Fruit fly (Drosophila melanogaster) whole organism, wandering third instar larva: Measurements from ENCODE around the gene CG7655.

Experiments used
- Abd-B ChIP-seq: fragments of >200 bp; optimal IDR thresholded peaks from 2 replicates; lab custom pipeline; 2017; ENCODE audit warnings: missing biosample characterization, missing genetic modification characterization
- CG9705 ChIP-seq: fragments of 200-800 bp; sonication (Bioruptor generic); optimal IDR thresholded peaks from 2 replicates; lab custom pipeline; 2018; ENCODE audit warnings: missing biosample characterization, mild to moderate bottlenecking, missing genetic modification characterization
- CrebA ChIP-seq: fragments of 200-800 bp; sonication (Bioruptor generic); optimal IDR thresholded peaks from 2 replicates; lab custom pipeline; 2016; ENCODE audit warnings: missing biosample characterization, mild to moderate bottlenecking, missing genetic modification characterization, borderline replicate concordance
- Dfd ChIP-seq: fragments of >200 bp; optimal IDR thresholded peaks from 2 replicates; lab custom pipeline; 2017; ENCODE audit warnings: missing biosample characterization, missing genetic modification characterization
- Dif ChIP-seq: fragments of 200-275, 200-300 bp; sonication (Bioruptor generic); optimal IDR thresholded peaks from 2 replicates; lab custom pipeline; 2018; ENCODE audit warnings: missing biosample characterization, missing genetic modification characterization; ENCODE audit not compliant: partially characterized antibody
- GATAd ChIP-seq: sonication (Bioruptor generic); optimal IDR thresholded peaks from 2 replicates; lab custom pipeline; 2016; ENCODE audit warnings: missing biosample characterization, missing genetic modification characterization
- HLH106 ChIP-seq: fragments of 200-800 bp; optimal IDR thresholded peaks from 3 replicates; lab custom pipeline; 2019; ENCODE audit warnings: missing biosample characterization, mild to moderate bottlenecking, missing genetic modification characterization, moderate library complexity
- Hnf4 ChIP-seq: fragments of 200-800 bp; sonication (Bioruptor generic); optimal IDR thresholded peaks from 2 replicates; lab custom pipeline; 2016; ENCODE audit warnings: missing biosample characterization, mild to moderate bottlenecking, missing genetic modification characterization
- Hr78 ChIP-seq: fragments of >200 bp; optimal IDR thresholded peaks from 2 replicates; lab custom pipeline; 2017; ENCODE audit warnings: missing biosample characterization, missing genetic modification characterization
- Hr83 ChIP-seq: fragments of 200-300 bp; sonication (Bioruptor generic); optimal IDR thresholded peaks from 2 replicates; lab custom pipeline; 2016; ENCODE audit warnings: missing biosample characterization, mild to moderate bottlenecking, missing genetic modification characterization, moderate library complexity; ENCODE audit not compliant: poor library complexity, severe bottlenecking
- Jra ChIP-seq: sonication (Bioruptor generic); optimal IDR thresholded peaks from 2 replicates; lab custom pipeline; 2016; ENCODE audit warnings: missing biosample characterization, missing genetic modification characterization
- Mio ChIP-seq: sonication (Bioruptor generic); optimal IDR thresholded peaks from 2 replicates; lab custom pipeline; 2016; ENCODE audit warnings: missing biosample characterization, missing genetic modification characterization
- Myc ChIP-seq: fragments of >200 bp; optimal IDR thresholded peaks from 2 replicates; lab custom pipeline; 2017
- N ChIP-seq: fragments of >200 bp; optimal IDR thresholded peaks from 2 replicates; lab custom pipeline; 2018; ENCODE audit warnings: missing biosample characterization, missing external identifiers, missing genetic modification characterization
- OdsH ChIP-seq: fragments of 200-800 bp; sonication (Bioruptor generic); optimal IDR thresholded peaks from 2 replicates; lab custom pipeline; 2016; ENCODE audit warnings: missing biosample characterization, mild to moderate bottlenecking, missing genetic modification characterization
- Rel ChIP-seq, 2 experiments: fragments of 200-800 bp; sonication (Bioruptor generic) in 1 of 2; optimal IDR thresholded peaks; 2 replicates in 1 of 2; 3 replicates in 1 of 2; lab custom pipeline; 2016 to 2019; ENCODE audit warnings: mild to moderate bottlenecking in 2 of 2, missing biosample characterization in 2 of 2, missing genetic modification characterization in 2 of 2, moderate library complexity in 1 of 2
- Sp1 ChIP-seq: fragments of 200-800 bp; sonication (Bioruptor generic); optimal IDR thresholded peaks from 3 replicates; lab custom pipeline; 2019; ENCODE audit warnings: missing biosample characterization, mild to moderate bottlenecking, missing genetic modification characterization, moderate library complexity
- Vsx2 ChIP-seq: fragments of 200-300, 225-300 bp; sonication (Bioruptor generic); optimal IDR thresholded peaks from 2 replicates; lab custom pipeline; 2018; ENCODE audit warnings: missing biosample characterization, missing genetic modification characterization; ENCODE audit not compliant: partially characterized antibody
- brk ChIP-seq: fragments of 200-800 bp; sonication (Bioruptor generic); optimal IDR thresholded peaks from 2 replicates; lab custom pipeline; 2016; ENCODE audit warnings: missing biosample characterization, mild to moderate bottlenecking, missing genetic modification characterization
- dl ChIP-seq, 2 experiments: fragments of 175-275, 200-275 bp in 1 of 2; fragments of 200-275 bp in 1 of 2; sonication (Bioruptor generic); optimal IDR thresholded peaks; lab custom pipeline; 2018; ENCODE audit warnings: mild to moderate bottlenecking in 2 of 2, missing biosample characterization in 2 of 2, missing genetic modification characterization in 2 of 2, moderate library complexity in 2 of 2; ENCODE audit not compliant: partially characterized antibody in 2 of 2, insufficient read depth in 1 of 2
- dmrt93B ChIP-seq: fragments of 200-800 bp; sonication (Bioruptor generic); optimal IDR thresholded peaks from 2 replicates; lab custom pipeline; 2018; ENCODE audit warnings: missing biosample characterization, mild to moderate bottlenecking, missing genetic modification characterization
- ey ChIP-seq: fragments of 200-800 bp; sonication (Bioruptor generic); optimal IDR thresholded peaks from 2 replicates; lab custom pipeline; 2016; ENCODE audit warnings: missing biosample characterization, missing genetic modification characterization
- foxo ChIP-seq, 2 experiments: fragments of 200-800 bp; sonication (Bioruptor generic); optimal IDR thresholded peaks; 2 replicates in 1 of 2; 3 replicates in 1 of 2; lab custom pipeline; 2016 to 2017; ENCODE audit warnings: missing biosample characterization in 2 of 2, missing genetic modification characterization in 2 of 2
- fru ChIP-seq: fragments of 200-800 bp; sonication (Bioruptor generic); optimal IDR thresholded peaks from 3 replicates; lab custom pipeline; 2016; ENCODE audit warnings: missing biosample characterization, mild to moderate bottlenecking, missing genetic modification characterization
- h ChIP-seq: fragments of 200-800 bp; sonication (Bioruptor generic); optimal IDR thresholded peaks from 3 replicates; lab custom pipeline; 2016; ENCODE audit warnings: missing biosample characterization, mild to moderate bottlenecking, missing genetic modification characterization
- jim ChIP-seq: fragments of 175-275, 200-325 bp; sonication (Bioruptor generic); optimal IDR thresholded peaks from 2 replicates; lab custom pipeline; 2016; ENCODE audit warnings: missing biosample characterization, mild to moderate bottlenecking, missing genetic modification characterization
- lola ChIP-seq: fragments of >200 bp; optimal IDR thresholded peaks from 2 replicates; lab custom pipeline; 2017; ENCODE audit warnings: missing biosample characterization, missing genetic modification characterization
- pan ChIP-seq: fragments of >200 bp; optimal IDR thresholded peaks from 2 replicates; lab custom pipeline; 2017
- psq ChIP-seq: fragments of 200-800 bp; sonication (Bioruptor generic); optimal IDR thresholded peaks from 3 replicates; lab custom pipeline; 2017; ENCODE audit warnings: missing biosample characterization, mild to moderate bottlenecking, missing genetic modification characterization, moderate library complexity
- rgr ChIP-seq: fragments of 200-800 bp; sonication (Bioruptor generic); optimal IDR thresholded peaks from 3 replicates; lab custom pipeline; 2016; ENCODE audit warnings: missing biosample characterization, mild to moderate bottlenecking, missing genetic modification characterization
- woc ChIP-seq: sonication (Bioruptor generic); optimal IDR thresholded peaks from 2 replicates; lab custom pipeline; 2016; ENCODE audit warnings: missing biosample characterization, mild to moderate bottlenecking, missing genetic modification characterization

The CG7655 gene

DNA sequence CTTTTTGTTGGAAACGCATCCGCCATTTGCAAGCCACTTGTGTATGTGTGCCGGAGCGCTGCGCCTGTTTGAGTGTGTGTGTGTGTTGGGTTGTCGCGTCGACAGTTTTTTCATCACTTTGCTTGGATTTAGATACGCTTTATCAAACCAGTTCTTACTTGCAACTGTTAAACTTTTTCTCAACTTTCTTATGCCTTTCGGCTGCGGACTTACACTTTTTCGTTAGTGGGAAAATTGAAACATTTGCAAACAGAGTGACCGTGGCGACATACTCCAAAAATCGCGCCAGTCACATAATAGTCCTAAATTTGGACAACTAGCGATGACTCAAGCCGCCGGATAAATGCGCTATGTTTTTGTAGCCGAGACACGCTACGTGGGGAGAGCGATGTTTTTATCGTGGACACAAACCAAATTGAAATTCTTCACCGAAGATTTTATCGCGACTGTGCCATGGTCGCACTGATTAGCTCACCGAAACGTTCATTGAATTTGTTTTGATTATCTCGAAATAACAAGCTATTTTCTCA lies at the start of gene CG7655, which contains the start of gene alt:
Gene CG7655, plus strand, starts transcription at position 426 of the 530 bp plus-strand sequence.
Gene alt, minus strand, starts transcription at position 272 of the 530 bp plus-strand sequence.
- peak; percentile 79 for TF ChIP-seq Myc (lab: Kevin White, UChicago)
- TF ChIP-seq foxo (GFP tag; optimal IDR thresholded peaks at IDR 0.05; lab: Kevin White, UChicago) = peak in 1 of 2 experiments; percentile 2
- peak; percentile 55 for TF ChIP-seq Sp1 (GFP tag; lab: Kevin White, UChicago)
- TF ChIP-seq N = no peak
- TF ChIP-seq rgr (GFP tag; lab: Kevin White, UChicago) = peak; percentile 16
- no peak for TF ChIP-seq Rel (GFP tag; optimal IDR thresholded peaks at IDR 0.05; lab: Kevin White, UChicago)
- peak; percentile 73 for TF ChIP-seq Rel (tag; optimal IDR thresholded peaks at IDR 0.05; lab: Kevin White, UChicago)
- TF ChIP-seq h (GFP tag; lab: Kevin White, UChicago) = peak; percentile 2
- no peak for TF ChIP-seq woc (GFP tag; lab: Kevin White, UChicago)
- TF ChIP-seq lola (GFP tag; lab: Kevin White, UChicago) = no peak
- TF ChIP-seq Hnf4 (GFP tag; lab: Kevin White, UChicago) = no peak
- peak; percentile 10 for TF ChIP-seq psq (GFP tag; lab: Kevin White, UChicago)

DNA sequence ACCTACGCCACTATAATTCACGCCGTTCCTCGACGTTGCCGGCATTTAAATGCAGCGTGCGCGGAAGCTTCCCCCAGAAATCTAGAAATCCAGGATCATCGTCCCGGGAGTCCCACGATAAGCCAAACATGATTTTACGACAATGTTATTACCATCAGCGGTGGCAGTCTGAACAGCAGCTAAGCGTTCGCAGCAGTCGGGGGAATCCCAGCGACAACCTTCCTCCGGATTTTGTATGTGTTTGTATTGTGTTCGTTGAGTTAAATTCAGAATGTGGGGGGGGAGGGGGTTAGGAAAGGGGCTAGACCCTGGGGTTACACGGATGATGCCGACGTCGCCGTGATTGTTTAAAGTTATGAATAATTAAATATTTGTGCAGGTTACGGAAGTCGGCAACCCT lies 38.5 kb upstream of the CG7655 start:
- no peak for TF ChIP-seq Abd-B (GFP tag; lab: Kevin White, UChicago)
- TF ChIP-seq Rel (GFP tag; optimal IDR thresholded peaks at IDR 0.05; lab: Kevin White, UChicago) = no peak
- peak; percentile 72 for TF ChIP-seq Rel (tag; optimal IDR thresholded peaks at IDR 0.05; lab: Kevin White, UChicago)
- TF ChIP-seq h (GFP tag; lab: Kevin White, UChicago) = no peak
- TF ChIP-seq pan (lab: Kevin White, UChicago) = no peak
- TF ChIP-seq jim (GFP tag; lab: Kevin White, UChicago) = no peak
- TF ChIP-seq N = no peak
- TF ChIP-seq ey = no peak

DNA sequence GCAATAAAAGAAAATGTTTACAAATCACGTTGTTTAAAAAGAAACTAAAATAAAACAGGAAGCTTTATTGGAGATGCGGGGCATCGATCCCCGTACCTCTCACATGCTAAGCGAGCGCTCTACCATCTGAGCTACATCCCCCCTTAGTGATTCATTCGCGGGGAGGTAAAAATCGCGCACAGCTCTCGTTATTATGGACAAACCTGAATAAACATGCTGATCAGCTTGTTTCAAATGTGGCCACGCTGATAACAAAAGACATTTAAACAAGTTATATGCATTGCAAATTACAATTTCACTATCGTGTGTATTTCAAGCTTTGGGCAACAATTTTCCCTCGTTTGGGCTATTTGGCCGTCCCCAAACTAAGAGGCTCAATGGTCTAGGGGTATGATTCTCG lies 37.2 kb upstream of the CG7655 start:
- no peak for TF ChIP-seq HLH106
- TF ChIP-seq Rel (GFP tag; optimal IDR thresholded peaks at IDR 0.05; lab: Kevin White, UChicago) = no peak
- peak; percentile 16 for TF ChIP-seq Rel (tag; optimal IDR thresholded peaks at IDR 0.05; lab: Kevin White, UChicago)

DNA sequence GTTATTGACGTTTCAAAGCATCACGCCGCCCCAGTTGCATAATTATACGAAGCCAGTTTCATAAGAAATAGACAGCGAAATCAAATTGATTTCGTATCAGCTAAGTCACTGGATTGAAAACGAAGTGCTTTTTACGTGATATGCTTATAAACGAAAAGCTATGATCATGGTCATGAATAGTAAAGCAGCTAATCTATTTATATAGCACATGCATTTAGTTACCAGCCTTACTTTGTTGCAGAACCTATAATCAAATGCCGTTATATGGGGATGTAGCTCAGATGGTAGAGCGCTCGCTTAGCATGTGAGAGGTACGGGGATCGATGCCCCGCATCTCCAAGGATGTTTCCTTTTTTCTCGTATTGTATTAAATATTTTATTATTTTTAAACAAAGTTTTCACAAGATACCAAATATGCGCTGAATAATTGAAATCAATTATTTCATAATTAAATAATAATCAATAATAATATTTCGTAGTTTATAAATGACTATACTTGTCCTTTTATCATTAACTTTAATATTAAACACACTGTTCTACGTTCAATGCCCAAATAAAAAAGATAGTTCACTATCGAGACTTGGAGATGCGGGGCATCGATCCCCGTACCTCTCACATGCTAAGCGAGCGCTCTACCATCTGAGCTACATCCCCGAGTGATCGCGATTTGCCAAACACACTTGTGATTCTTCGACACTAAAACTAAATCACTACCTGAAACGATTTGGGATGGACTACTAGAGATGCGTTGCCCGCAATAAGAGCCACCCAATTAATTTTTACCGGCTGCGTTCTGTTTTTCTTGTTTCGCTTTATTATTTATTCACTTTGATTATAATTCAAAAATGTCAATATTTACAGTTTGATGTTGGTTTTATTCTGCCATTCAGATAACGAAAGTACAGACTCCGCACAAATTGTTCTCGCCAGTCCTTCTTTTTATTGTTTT lies 36.1 kb upstream of the CG7655 start:
- no peak for TF ChIP-seq dl (GFP tag; optimal IDR thresholded peaks at IDR 0.05; lab: Kevin White, UChicago; ENCODE audit: insufficient read depth in 1 of 2, partially characterized antibody in 2 of 2)
- no peak for TF ChIP-seq OdsH (GFP tag; lab: Kevin White, UChicago)
- TF ChIP-seq ey = peak; percentile 4
- no peak for TF ChIP-seq Jra (GFP tag; lab: Kevin White, UChicago)
- TF ChIP-seq Hr78 (GFP tag; lab: Kevin White, UChicago) = no peak
- peak; percentile 12 for TF ChIP-seq Myc (lab: Kevin White, UChicago)
- TF ChIP-seq fru (GFP tag; lab: Kevin White, UChicago) = no peak
- TF ChIP-seq CG9705 (GFP tag; lab: Kevin White, UChicago) = no peak
- TF ChIP-seq rgr (GFP tag; lab: Kevin White, UChicago) = no peak
- TF ChIP-seq dmrt93B = no peak
- TF ChIP-seq Dfd (GFP tag; lab: Kevin White, UChicago) = no peak
- no peak for TF ChIP-seq Hnf4 (GFP tag; lab: Kevin White, UChicago)
- TF ChIP-seq psq (GFP tag; lab: Kevin White, UChicago) = no peak
- no peak for TF ChIP-seq GATAd (GFP tag; lab: Kevin White, UChicago)
- TF ChIP-seq foxo (GFP tag; optimal IDR thresholded peaks at IDR 0.05; lab: Kevin White, UChicago) = no peak
- no peak for TF ChIP-seq Mio (GFP tag; lab: Kevin White, UChicago)
- TF ChIP-seq CrebA (GFP tag; lab: Kevin White, UChicago) = peak; percentile 30
- no peak for TF ChIP-seq Sp1 (GFP tag; lab: Kevin White, UChicago)
- no peak for TF ChIP-seq Vsx2 (GFP tag; lab: Kevin White, UChicago)
- TF ChIP-seq woc (GFP tag; lab: Kevin White, UChicago) = peak; percentile 52
- TF ChIP-seq brk (GFP tag; lab: Kevin White, UChicago) = no peak
- no peak for TF ChIP-seq Hr83 (GFP tag; lab: Kevin White, UChicago)
- no peak for TF ChIP-seq Dif (GFP tag; lab: Kevin White, UChicago)
- TF ChIP-seq HLH106 = peak; percentile 6
